Fruit fly (Drosophila melanogaster): ENCODE results near the gene kirre.

Gene kirre

dm6 chrX:2727506-2727905, 12.7 kb upstream of the kirre start, which contains the start of gene dwg:
Gene dwg, plus strand, starts transcription at chrX:2727698.
- TF ChIP-seq h (optimal IDR thresholded peaks at IDR 0.05), result no peak
- no peak for TF ChIP-seq psq (optimal IDR thresholded peaks at IDR 0.05)
- TF ChIP-seq Sin3A (optimal IDR thresholded peaks at IDR 0.05), result no peak
- no peak for TF ChIP-seq insv (optimal IDR thresholded peaks at IDR 0.05)
- TF ChIP-seq ttk (optimal IDR thresholded peaks at IDR 0.05), result no peak
- no peak for TF ChIP-seq Myc (optimal IDR thresholded peaks at IDR 0.05)

- no peak for TF ChIP-seq Sin3A (optimal IDR thresholded peaks at IDR 0.05)
- no peak for TF ChIP-seq ttk (optimal IDR thresholded peaks at IDR 0.05)
- TF ChIP-seq Myc (optimal IDR thresholded peaks at IDR 0.05), result no peak
Observed at dm6 chrX:2732127-2732526, 8.1 kb upstream of the kirre start, which contains the start of the genes ttm50 and CG2712. Gene ttm50, minus strand, starts transcription at chrX:2732190. Gene CG2712, plus strand, starts transcription at chrX:2732469.

- TF ChIP-seq insv (optimal IDR thresholded peaks at IDR 0.05), result no peak
- no peak for TF ChIP-seq psq (optimal IDR thresholded peaks at IDR 0.05)
- TF ChIP-seq ttk (optimal IDR thresholded peaks at IDR 0.05), result no peak
- TF ChIP-seq Sin3A (optimal IDR thresholded peaks at IDR 0.05), result no peak
- TF ChIP-seq Myc (optimal IDR thresholded peaks at IDR 0.05), result no peak
- TF ChIP-seq h (optimal IDR thresholded peaks at IDR 0.05), result no peak
Observed at dm6 chrX:2738663-2739062, 1.5 kb upstream of the kirre start, which contains the start of gene crm. Gene crm, minus strand, starts transcription at chrX:2738773.

- TF ChIP-seq Sin3A (optimal IDR thresholded peaks at IDR 0.05), result no peak
- no peak for TF ChIP-seq ttk (optimal IDR thresholded peaks at IDR 0.05)
- no peak for TF ChIP-seq Myc (optimal IDR thresholded peaks at IDR 0.05)
- TF ChIP-seq psq (optimal IDR thresholded peaks at IDR 0.05), result no peak
- no peak for TF ChIP-seq insv (optimal IDR thresholded peaks at IDR 0.05)
- TF ChIP-seq h (optimal IDR thresholded peaks at IDR 0.05), result no peak
Observed at dm6 chrX:2742067-2742466, 1.9 kb downstream of the kirre start.

DNA sequence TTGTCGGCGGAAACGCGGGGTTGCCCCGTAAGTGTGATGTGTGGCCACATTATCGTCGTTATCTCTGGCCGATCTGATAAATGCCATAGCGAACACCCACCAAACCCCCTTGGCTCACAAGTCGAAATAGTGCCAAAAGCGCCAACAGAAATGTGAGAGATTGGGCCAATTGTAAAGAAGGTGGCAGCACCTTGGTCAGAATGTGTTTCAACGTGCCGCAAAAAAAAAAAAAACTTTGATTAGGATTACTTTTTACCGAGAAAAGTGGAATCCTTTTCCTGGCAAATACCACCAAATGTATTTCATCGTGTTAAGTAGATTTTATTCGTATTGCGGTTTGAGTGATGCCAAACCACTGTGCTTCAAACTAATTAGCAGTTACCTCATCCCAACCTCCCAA, 2.8 kb downstream of the kirre start:
- TF ChIP-seq insv (optimal IDR thresholded peaks at IDR 0.05) (no peak), Sin3A (optimal IDR thresholded peaks at IDR 0.05) (no peak)

- TF ChIP-seq insv (optimal IDR thresholded peaks at IDR 0.05), result no peak
- no peak for TF ChIP-seq Sin3A (optimal IDR thresholded peaks at IDR 0.05)
- no peak for TF ChIP-seq Myc (optimal IDR thresholded peaks at IDR 0.05)
- TF ChIP-seq h (optimal IDR thresholded peaks at IDR 0.05), result no peak
- TF ChIP-seq psq (optimal IDR thresholded peaks at IDR 0.05), result no peak
- no peak for TF ChIP-seq ttk (optimal IDR thresholded peaks at IDR 0.05)
Observed at dm6 chrX:2743601-2744000, 3.4 kb downstream of the kirre start.

DNA sequence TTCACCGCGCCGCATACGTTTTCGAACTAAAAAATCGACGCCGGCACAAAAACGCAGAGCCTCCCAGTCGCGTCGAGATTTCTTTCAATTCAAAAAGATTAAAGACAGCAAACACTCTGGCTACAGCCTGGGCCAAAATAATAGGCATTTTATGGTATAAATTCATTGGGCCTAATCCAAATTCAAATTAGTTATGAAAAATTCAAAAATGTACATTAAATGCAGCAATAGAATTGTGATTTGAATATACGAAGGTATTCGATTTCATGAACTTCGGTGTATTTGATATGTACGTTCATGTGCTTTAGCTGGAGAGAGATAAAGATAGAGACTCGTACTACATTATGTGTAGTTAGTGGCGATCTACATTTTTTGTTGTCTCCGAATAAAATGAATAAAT, 3.9 kb downstream of the kirre start, which contains the start of gene Syx4:
Gene Syx4, minus strand, starts transcription at position 35 of the 400 bp plus-strand sequence.
- TF ChIP-seq insv (optimal IDR thresholded peaks at IDR 0.05), result no peak
- TF ChIP-seq psq (optimal IDR thresholded peaks at IDR 0.05), result no peak
- no peak for TF ChIP-seq h (optimal IDR thresholded peaks at IDR 0.05)
- TF ChIP-seq Sin3A (optimal IDR thresholded peaks at IDR 0.05), result no peak
- TF ChIP-seq ttk (optimal IDR thresholded peaks at IDR 0.05), result no peak
- TF ChIP-seq Myc (optimal IDR thresholded peaks at IDR 0.05), result no peak

- TF ChIP-seq psq (optimal IDR thresholded peaks at IDR 0.05) (no peak), Sin3A (optimal IDR thresholded peaks at IDR 0.05) (no peak), h (optimal IDR thresholded peaks at IDR 0.05) (no peak), Myc (optimal IDR thresholded peaks at IDR 0.05) (no peak), insv (optimal IDR thresholded peaks at IDR 0.05) (no peak), ttk (optimal IDR thresholded peaks at IDR 0.05) (no peak)
Observed at dm6 chrX:2749693-2750092, 9.5 kb downstream of the kirre start.

DNA sequence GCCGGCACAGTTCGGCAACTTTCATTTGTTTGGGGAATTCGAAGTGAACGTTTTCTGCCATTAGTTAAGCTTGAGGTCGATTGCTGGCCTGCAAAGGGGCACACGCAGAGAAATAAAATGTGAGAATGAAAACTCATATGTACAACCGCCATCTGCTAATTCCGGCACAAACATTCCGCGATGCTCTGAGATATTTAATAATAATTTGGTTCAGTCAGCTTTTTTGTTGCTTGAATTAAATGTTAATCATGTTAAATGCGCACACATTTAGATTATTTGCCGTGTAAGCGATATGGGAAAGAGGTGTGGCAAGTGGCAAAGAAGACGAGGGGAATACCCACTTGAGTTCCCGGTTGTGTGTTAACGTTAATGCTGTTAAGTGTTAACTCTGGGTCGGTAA, 17.2 kb downstream of the kirre start:
- no peak for TF ChIP-seq h (optimal IDR thresholded peaks at IDR 0.05)
- TF ChIP-seq psq (optimal IDR thresholded peaks at IDR 0.05), result no peak
- no peak for TF ChIP-seq Myc (optimal IDR thresholded peaks at IDR 0.05)
- TF ChIP-seq ttk (optimal IDR thresholded peaks at IDR 0.05), result no peak
- no peak for TF ChIP-seq insv (optimal IDR thresholded peaks at IDR 0.05)
- TF ChIP-seq Sin3A (optimal IDR thresholded peaks at IDR 0.05), result no peak

dm6 chrX:2761198-2761597, 21.0 kb downstream of the kirre start:
- no peak for TF ChIP-seq h (optimal IDR thresholded peaks at IDR 0.05)
- TF ChIP-seq insv (optimal IDR thresholded peaks at IDR 0.05), result no peak
- TF ChIP-seq Myc (optimal IDR thresholded peaks at IDR 0.05), result no peak
- no peak for TF ChIP-seq ttk (optimal IDR thresholded peaks at IDR 0.05)
- TF ChIP-seq Sin3A (optimal IDR thresholded peaks at IDR 0.05), result no peak
- TF ChIP-seq psq (optimal IDR thresholded peaks at IDR 0.05), result no peak

DNA sequence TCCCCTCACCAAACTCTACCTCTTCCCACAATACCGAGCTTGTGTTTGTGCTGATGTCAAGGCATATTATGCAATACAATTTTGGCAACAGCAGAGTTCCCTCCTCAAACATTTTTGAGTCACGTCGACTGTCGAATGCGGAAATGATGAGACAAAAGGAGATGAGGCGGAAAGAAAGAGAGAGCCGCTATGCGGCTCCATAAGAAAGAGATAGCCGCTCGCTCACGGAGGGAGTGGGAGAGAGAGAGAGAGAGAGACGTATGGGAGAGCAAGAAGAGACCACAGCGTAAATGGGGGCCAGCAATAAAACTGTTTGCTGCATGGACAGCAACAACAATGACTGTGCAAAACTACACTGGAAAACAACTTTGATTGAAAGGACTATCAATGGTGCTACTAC, 25.3 kb downstream of the kirre start:
- TF ChIP-seq ttk (optimal IDR thresholded peaks at IDR 0.05), result no peak
- no peak for TF ChIP-seq h (optimal IDR thresholded peaks at IDR 0.05)
- TF ChIP-seq psq (optimal IDR thresholded peaks at IDR 0.05), result no peak
- no peak for TF ChIP-seq Myc (optimal IDR thresholded peaks at IDR 0.05)
- TF ChIP-seq Sin3A (optimal IDR thresholded peaks at IDR 0.05), result no peak
- TF ChIP-seq insv (optimal IDR thresholded peaks at IDR 0.05), result no peak

DNA sequence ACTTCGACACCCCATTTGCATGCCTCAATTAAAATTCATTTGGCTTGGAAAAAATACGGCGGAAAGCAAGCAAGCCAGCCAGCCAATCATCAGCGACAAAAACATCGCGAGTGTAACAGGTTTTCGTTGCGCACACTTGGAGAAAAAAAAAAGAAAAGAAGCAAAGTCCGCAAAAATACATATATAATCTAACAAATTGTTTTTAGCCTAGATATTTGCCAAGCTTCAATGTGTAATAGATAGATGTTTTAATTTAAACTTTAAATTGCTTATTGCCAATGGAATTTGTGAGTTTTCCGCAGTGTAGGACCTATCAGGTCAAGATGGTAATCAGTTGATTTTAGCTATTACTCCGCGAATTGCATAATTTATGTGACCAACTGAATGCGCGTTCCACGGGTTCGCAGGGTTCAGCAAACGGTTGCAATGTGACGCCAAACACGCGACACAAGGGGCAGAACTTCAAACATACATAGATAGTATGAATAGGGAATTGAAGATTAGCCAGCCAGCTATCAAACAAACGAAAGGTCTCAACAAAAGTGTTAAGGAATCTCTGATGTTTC, 46.5 kb downstream of the kirre start:
- TF ChIP-seq Sin3A (optimal IDR thresholded peaks at IDR 0.05) (no peak), insv (optimal IDR thresholded peaks at IDR 0.05) (no peak), psq (optimal IDR thresholded peaks at IDR 0.05) (no peak), ttk (optimal IDR thresholded peaks at IDR 0.05) (no peak), h (optimal IDR thresholded peaks at IDR 0.05) (no peak), Myc (optimal IDR thresholded peaks at IDR 0.05) (no peak)

- TF ChIP-seq ttk (optimal IDR thresholded peaks at IDR 0.05), result no peak
Observed at dm6 chrX:2787267-2787666, 47.1 kb downstream of the kirre start.
